Fruit fly (Drosophila melanogaster) whole organism, prepupa: Measurements from ENCODE around the gene CG32099.

Source experiments
- CG11902 ChIP-seq: fragments of 200-800 bp; sonication (Bioruptor generic); optimal IDR thresholded peaks from 3 replicates; lab custom pipeline; 2016; ENCODE audit warnings: missing biosample characterization, missing genetic modification characterization
- CG32006 ChIP-seq: fragments of 200-800 bp; sonication (Bioruptor generic); optimal IDR thresholded peaks from 3 replicates; lab custom pipeline; 2017; ENCODE audit warnings: missing biosample characterization, mild to moderate bottlenecking, missing genetic modification characterization
- Gug ChIP-seq: fragments of 200-800 bp; sonication (Bioruptor generic); IDR thresholded peaks from 2 replicates; pipeline ENCODE4 v1.3.6; 2022; ENCODE audit warnings: missing biosample characterization, missing genetic modification characterization
- Sox15 ChIP-seq: fragments of 200-800 bp; sonication (Bioruptor generic); optimal IDR thresholded peaks from 3 replicates; lab custom pipeline; 2016; ENCODE audit warnings: missing biosample characterization, missing genetic modification characterization
- pdm3 ChIP-seq: fragments of 200-800 bp; sonication (Bioruptor generic); optimal IDR thresholded peaks from 3 replicates; lab custom pipeline; 2016; ENCODE audit warnings: missing biosample characterization, missing genetic modification characterization

- TF ChIP-seq Gug (GFP tag; lab: Robert Waterston, UW) (peak; percentile 85), pdm3 (GFP tag; lab: Kevin White, UChicago) (peak; percentile 82), CG11902 (peak; percentile 72), CG32006 (GFP tag; lab: Kevin White, UChicago) (peak; percentile 83), Sox15 (GFP tag; lab: Kevin White, UChicago) (peak; percentile 43)
These were observed 34.9 kb upstream of the CG32099 start for dm6 chr3L:12114188-12114587.
